Fruit fly (Drosophila melanogaster): ENCODE measurements around the gene Nrx-1.

Nrx-1 gene

dm6 chr3R:22528264-22529158, 60.2 kb downstream of the Nrx-1 start, which contains the start of gene CG5346:
Gene CG5346, minus strand, starts transcription at chr3R:22528663.
- no peak for TF ChIP-seq bcd (GFP tag; optimal IDR thresholded peaks at IDR 0.05)
- no peak for TF ChIP-seq CG18599 (GFP tag; optimal IDR thresholded peaks at IDR 0.05)
- no peak for TF ChIP-seq Mes4 (GFP tag; optimal IDR thresholded peaks at IDR 0.05)
- no peak for TF ChIP-seq CG9797 (GFP tag; optimal IDR thresholded peaks at IDR 0.05)
- TF ChIP-seq Kr (GFP tag; optimal IDR thresholded peaks at IDR 0.05), result no peak
- no peak for TF ChIP-seq CG4424 (GFP tag; optimal IDR thresholded peaks at IDR 0.05)
- TF ChIP-seq Atf3 (GFP tag; optimal IDR thresholded peaks at IDR 0.05), result no peak
- TF ChIP-seq Hmx (GFP tag; optimal IDR thresholded peaks at IDR 0.05), result no peak
- no peak for TF ChIP-seq Side (GFP tag; optimal IDR thresholded peaks at IDR 0.05)
- peak; percentile 87 for TF ChIP-seq CG13287 (GFP tag; IDR thresholded peaks at IDR 0.05; ENCODE audit: partially characterized antibody)
- no peak for TF ChIP-seq Sox102F (GFP tag; optimal IDR thresholded peaks at IDR 0.05)
- TF ChIP-seq dimm (GFP tag; IDR thresholded peaks at IDR 0.05), result no peak
- TF ChIP-seq D19A (tag; optimal IDR thresholded peaks at IDR 0.05), result no peak
- TF ChIP-seq CG6791 (GFP tag; IDR thresholded peaks at IDR 0.05; ENCODE audit: partially characterized antibody), result peak; percentile 83
- TF ChIP-seq CG11085 (GFP tag; IDR thresholded peaks at IDR 0.05), result no peak
- no peak for TF ChIP-seq wdn (GFP tag; IDR thresholded peaks at IDR 0.05)
- TF ChIP-seq CoRest (tag; optimal IDR thresholded peaks at IDR 0.05), result no peak
- no peak for TF ChIP-seq CG7372 (GFP tag; IDR thresholded peaks at IDR 0.05)
- TF ChIP-seq gsb-n (tag; optimal IDR thresholded peaks at IDR 0.05), result no peak
- no peak for TF ChIP-seq sob (GFP tag; IDR thresholded peaks at IDR 0.05)
- no peak for TF ChIP-seq zfh1 (GFP tag; IDR thresholded peaks at IDR 0.05)
- no peak for TF ChIP-seq kah (GFP tag; optimal IDR thresholded peaks at IDR 0.05)
- no peak for TF ChIP-seq CG15011 (GFP tag; optimal IDR thresholded peaks at IDR 0.05)
- no peak for TF ChIP-seq CG12071 (GFP tag; optimal IDR thresholded peaks at IDR 0.05)
- no peak for TF ChIP-seq CG15601 (tag; optimal IDR thresholded peaks at IDR 0.05)
- no peak for TF ChIP-seq CG2120 (GFP tag; optimal IDR thresholded peaks at IDR 0.05)
- peak; percentile 3 for TF ChIP-seq nmo (GFP tag; optimal IDR thresholded peaks at IDR 0.05)
- TF ChIP-seq CG4730 (GFP tag; IDR thresholded peaks at IDR 0.05), result no peak
- no peak for TF ChIP-seq bigmax (GFP tag; optimal IDR thresholded peaks at IDR 0.05)
- no peak for TF ChIP-seq Doc2 (GFP tag; IDR thresholded peaks at IDR 0.05)
- no peak for TF ChIP-seq CG6765 (GFP tag; optimal IDR thresholded peaks at IDR 0.05)
- TF ChIP-seq tin (GFP tag; optimal IDR thresholded peaks at IDR 0.05), result no peak
- TF ChIP-seq Blimp-1 (GFP tag; optimal IDR thresholded peaks at IDR 0.05), result peak; percentile 33
- TF ChIP-seq ind (GFP tag; optimal IDR thresholded peaks at IDR 0.05), result no peak
- no peak for TF ChIP-seq CG12236 (GFP tag; optimal IDR thresholded peaks at IDR 0.05)
- TF ChIP-seq tap (tag; optimal IDR thresholded peaks at IDR 0.05), result no peak
- TF ChIP-seq CG18262 (tag; optimal IDR thresholded peaks at IDR 0.05), result no peak
- TF ChIP-seq Stat92E (GFP tag; optimal IDR thresholded peaks at IDR 0.05), result no peak
- no peak for TF ChIP-seq ewg (GFP tag; optimal IDR thresholded peaks at IDR 0.05)
- no peak for TF ChIP-seq CG9609 (GFP tag; optimal IDR thresholded peaks at IDR 0.05)
- TF ChIP-seq row (GFP tag; IDR thresholded peaks at IDR 0.05), result peak; percentile 34; the same call in 2 of the 3 replicates
- no peak for TF ChIP-seq CG7357 (GFP tag; IDR thresholded peaks at IDR 0.05)
- no peak for TF ChIP-seq fru (optimal IDR thresholded peaks at IDR 0.05)
- TF ChIP-seq salm (tag; optimal IDR thresholded peaks at IDR 0.05), result no peak
- TF ChIP-seq fd96Cb (tag; optimal IDR thresholded peaks at IDR 0.05), result no peak
- TF ChIP-seq Bgb (GFP tag; IDR thresholded peaks at IDR 0.05; ENCODE audit: partially characterized antibody), result peak; percentile 95
- peak; percentile 30; the same call in 1 of the 2 replicates for TF ChIP-seq Rfx (GFP tag; IDR thresholded peaks at IDR 0.05)
- TF ChIP-seq CG2678 (tag; optimal IDR thresholded peaks at IDR 0.05), result no peak
- TF ChIP-seq CG9215 (GFP tag; IDR thresholded peaks at IDR 0.05), result no peak
- TF ChIP-seq CG10462 (GFP tag; optimal IDR thresholded peaks at IDR 0.05), result no peak

Measured in whole organism, embryonic.